Worm (Caenorhabditis elegans): ENCODE measurements around the gene nspc-14.
A peak's percentile ranks its signal among the peaks of the same experiment; 100 is the strongest.

Gene nspc-14

DNA sequence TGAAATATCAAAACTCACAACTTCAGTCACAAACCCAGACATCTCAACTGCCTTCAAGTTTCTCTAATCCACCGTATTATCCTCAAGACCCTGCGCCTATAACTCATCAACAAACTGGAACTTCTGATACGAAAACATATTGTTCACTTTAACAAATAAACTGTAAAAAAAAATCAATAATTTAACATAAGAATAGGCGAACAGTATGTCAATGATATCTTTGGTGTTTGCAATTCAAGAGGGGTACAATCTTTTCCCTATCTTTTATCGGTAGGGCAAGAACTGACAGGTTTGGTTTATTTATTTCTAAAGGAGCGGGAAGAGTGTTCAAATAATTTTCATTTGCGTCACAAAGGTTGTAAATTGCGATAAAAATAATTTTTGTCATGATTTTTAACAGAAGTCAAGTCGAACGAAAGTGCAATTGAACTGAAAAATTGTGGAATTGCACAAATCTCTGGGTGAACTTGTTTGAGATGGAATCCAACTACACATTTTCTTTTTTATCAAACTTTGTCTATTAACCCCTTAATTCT lies 4.2 kb upstream of the nspc-14 start (continued):
- TF ChIP-seq T26A5.8 (tag; optimal IDR thresholded peaks at IDR 0.05) (no peak), madf-8 (GFP tag; conservative IDR thresholded peaks at IDR 0.05) (no peak), hlh-12 (tag; optimal IDR thresholded peaks at IDR 0.05) (no peak), ceh-91 (GFP tag; IDR thresholded peaks at IDR 0.05) (no peak), Y53F4B.3 (GFP tag; IDR thresholded peaks at IDR 0.05) (no peak), hrde-1 (tag; optimal IDR thresholded peaks at IDR 0.05; ENCODE audit: borderline replicate concordance) (peak; percentile 51), let-526 (GFP tag; IDR thresholded peaks at IDR 0.05) (peak; percentile 81), ztf-18 (tag; optimal IDR thresholded peaks at IDR 0.05) (peak; percentile 79), Y79H2A.3 (GFP tag; conservative IDR thresholded peaks at IDR 0.05) (no peak), egrh-3 (GFP tag; IDR thresholded peaks at IDR 0.05) (0 out of 2 replicates have a peak, but pooled peaks have one; percentile 16), mcd-1 (GFP tag; IDR thresholded peaks at IDR 0.05) (peak; percentile 82), mes-4 (tag; optimal IDR thresholded peaks at IDR 0.05) (no peak), Y56A3A.18 (GFP tag; IDR thresholded peaks at IDR 0.05) (peak; percentile 98), rec-8 (tag; optimal IDR thresholded peaks at IDR 0.05) (peak in 1 of 2 experiments; percentile 47), lsl-1 (GFP tag; optimal IDR thresholded peaks at IDR 0.05) (no peak), K12H6.12 (tag; optimal IDR thresholded peaks at IDR 0.05) (peak; percentile 96), lin-35 (GFP tag; optimal IDR thresholded peaks at IDR 0.05) (peak in 2 of 3 experiments; percentile 86 to 98), ama-1 (optimal IDR thresholded peaks at IDR 0.05) (no peak), ama-1 (GFP tag; optimal IDR thresholded peaks at IDR 0.05) (peak in 1 of 2 experiments; percentile 73), xnd-1 (tag; optimal IDR thresholded peaks at IDR 0.05) (no peak), madf-3 (GFP tag; IDR thresholded peaks at IDR 0.05) (peak; percentile 72), T07F8.4 (tag; optimal IDR thresholded peaks at IDR 0.05) (peak; percentile 85), attf-5 (GFP tag; optimal IDR thresholded peaks at IDR 0.05) (peak; percentile 54), zfh-2 (GFP tag; conservative IDR thresholded peaks at IDR 0.05) (no peak), egl-44 (GFP tag; IDR thresholded peaks at IDR 0.05) (peak; percentile 87), ZK185.1 (tag; optimal IDR thresholded peaks at IDR 0.05; ENCODE audit: poor library complexity, severe bottlenecking) (peak; percentile 99), F37B4.10 (GFP tag; IDR thresholded peaks at IDR 0.05) (no peak), attf-3 (GFP tag; conservative IDR thresholded peaks at IDR 0.05) (0 out of 2 replicates have a peak, but pooled peaks have one; percentile 38), tlf-1 (GFP tag; optimal IDR thresholded peaks at IDR 0.05) (peak; percentile 97), cebp-1 (GFP tag; IDR thresholded peaks at IDR 0.05) (peak; percentile 78), cebp-1 (tag; optimal IDR thresholded peaks at IDR 0.05) (peak; percentile 96), F33H1.4 (GFP tag; IDR thresholded peaks at IDR 0.05) (no peak), Y95B8A.8 (GFP tag; IDR thresholded peaks at IDR 0.05) (no peak), ztf-26 (tag; optimal IDR thresholded peaks at IDR 0.05) (peak; percentile 99), F52B5.7 (tag; optimal IDR thresholded peaks at IDR 0.05) (peak; percentile 77), hmg-1.2 (GFP tag; IDR thresholded peaks at IDR 0.05) (peak; percentile 81), ztf-25 (GFP tag; IDR thresholded peaks at IDR 0.05) (no peak), ceh-27 (GFP tag; optimal IDR thresholded peaks at IDR 0.05) (peak; percentile 98), hsf-1 (GFP tag; IDR thresholded peaks at IDR 0.05) (0 out of 2 replicates have a peak, but pooled peaks have one; percentile 20), C06A6.2 (GFP tag; conservative IDR thresholded peaks at IDR 0.05) (peak; percentile 95), unc-62 (GFP tag; optimal IDR thresholded peaks at IDR 0.05) (no peak), nhr-120 (GFP tag; IDR thresholded peaks at IDR 0.05) (no peak), nhr-179 (tag; optimal IDR thresholded peaks at IDR 0.05) (peak; percentile 81), ccch-3 (GFP tag; optimal IDR thresholded peaks at IDR 0.05) (peak; percentile 86), hlh-26 (GFP tag; conservative IDR thresholded peaks at IDR 0.05) (no peak), snpc-4 (GFP tag; optimal IDR thresholded peaks at IDR 0.05) (peak; percentile 51), snpc-4 (tag; optimal IDR thresholded peaks at IDR 0.05) (peak; percentile 71 to 86 (median 82)), nhr-27 (tag; optimal IDR thresholded peaks at IDR 0.05) (peak; percentile 80), ceh-100 (GFP tag; IDR thresholded peaks at IDR 0.05) (peak; percentile 74)
